Fruit fly (Drosophila melanogaster) whole organism, embryonic: ENCODE measurements around the gene CG10041.

Experiments
- Adf1 ChIP-seq: fragments of 200-800 bp; sonication (Bioruptor generic); IDR thresholded peaks from 2 replicates; pipeline ENCODE4 v1.3.6; 2022; ENCODE audit warnings: missing biosample characterization, missing genetic modification characterization
- Bdp1 ChIP-seq: fragments of 200-800 bp; sonication (Bioruptor generic); optimal IDR thresholded peaks from 3 replicates; lab custom pipeline; 2016; ENCODE audit warnings: missing biosample characterization, missing genetic modification characterization
- CG13775 ChIP-seq: fragments of 200-800 bp; sonication (Bioruptor generic); optimal IDR thresholded peaks from 3 replicates; lab custom pipeline; 2017; ENCODE audit warnings: missing biosample characterization, mild to moderate bottlenecking, missing genetic modification characterization
- CG14965 ChIP-seq: fragments of 200-800 bp; sonication (Bioruptor generic); optimal IDR thresholded peaks from 2 replicates; lab custom pipeline; 2016; ENCODE audit warnings: missing biosample characterization, missing genetic modification characterization, borderline replicate concordance
- CG1647 ChIP-seq: fragments of 200-800 bp; sonication (Bioruptor generic); optimal IDR thresholded peaks from 3 replicates; lab custom pipeline; 2016; ENCODE audit warnings: missing biosample characterization, missing genetic modification characterization
- CG17829 ChIP-seq: fragments of 200-800 bp; optimal IDR thresholded peaks from 2 replicates; lab custom pipeline; 2019; ENCODE audit warnings: missing biosample characterization, mild to moderate bottlenecking, missing genetic modification characterization, moderate library complexity
- CG3163 ChIP-seq: fragments of 200-800 bp; sonication (Bioruptor generic); optimal IDR thresholded peaks from 3 replicates; lab custom pipeline; 2016; ENCODE audit warnings: missing biosample characterization, missing genetic modification characterization
- CG34422 ChIP-seq: fragments of 200-800 bp; sonication (Bioruptor generic); IDR thresholded peaks from 3 replicates; pipeline ENCODE4 v1.3.6; 2022; ENCODE audit warnings: missing biosample characterization, missing genetic modification characterization
- CG3838 ChIP-seq: fragments of 200-800 bp; sonication (Bioruptor generic); optimal IDR thresholded peaks from 3 replicates; lab custom pipeline; 2016; ENCODE audit warnings: missing biosample characterization, missing genetic modification characterization
- CG4404 ChIP-seq: fragments of 200-800 bp; sonication (Bioruptor generic); IDR thresholded peaks from 2 replicates; pipeline ENCODE4 v1.3.6; 2022; ENCODE audit warnings: missing biosample characterization, missing genetic modification characterization
- CG4617 ChIP-seq: fragments of 200-800 bp; sonication (Bioruptor generic); optimal IDR thresholded peaks from 3 replicates; lab custom pipeline; 2016; ENCODE audit warnings: missing biosample characterization, missing genetic modification characterization, borderline replicate concordance
- CG5953 ChIP-seq: fragments of 200-800 bp; sonication (Bioruptor generic); IDR thresholded peaks from 2 replicates; pipeline ENCODE4 v1.3.6; 2022; ENCODE audit warnings: missing biosample characterization, missing genetic modification characterization
- CG6854 ChIP-seq: fragments of 200-800 bp; sonication (Bioruptor generic); optimal IDR thresholded peaks from 3 replicates; lab custom pipeline; 2017; ENCODE audit warnings: missing biosample characterization, mild to moderate bottlenecking, missing genetic modification characterization
- CG7928 ChIP-seq: fragments of 200-800 bp; sonication (Bioruptor generic); optimal IDR thresholded peaks from 2 replicates; lab custom pipeline; 2017; ENCODE audit warnings: missing biosample characterization, mild to moderate bottlenecking, missing genetic modification characterization
- Deaf1 ChIP-seq: fragments of 200-800 bp; optimal IDR thresholded peaks from 3 replicates; lab custom pipeline; 2019; ENCODE audit warnings: missing biosample characterization, mild to moderate bottlenecking, missing genetic modification characterization, moderate library complexity
- Eip74EF ChIP-seq, 2 experiments: fragments of 200-800 bp in 1 of 2; fragments of >200 bp in 1 of 2; sonication (Bioruptor generic) in 1 of 2; optimal IDR thresholded peaks; 2 replicates each; lab custom pipeline; 2017 to 2019; ENCODE audit warnings: missing biosample characterization in 2 of 2, missing genetic modification characterization in 2 of 2, mild to moderate bottlenecking in 1 of 2, moderate library complexity in 1 of 2
- H2.0 ChIP-seq: fragments of 200-800 bp; sonication (Bioruptor generic); IDR thresholded peaks from 2 replicates; pipeline ENCODE4 v1.3.6; 2022; ENCODE audit warnings: missing biosample characterization, missing genetic modification characterization
- MESR4 ChIP-seq: fragments of 200-800 bp; sonication (Bioruptor generic); optimal IDR thresholded peaks from 2 replicates; lab custom pipeline; 2018; ENCODE audit warnings: missing biosample characterization, mild to moderate bottlenecking, missing genetic modification characterization, moderate library complexity
- Pdp1 ChIP-seq, 2 experiments: fragments of 200-800 bp; sonication (Bioruptor generic); optimal IDR thresholded peaks; 3 replicates each; lab custom pipeline; 2016; ENCODE audit warnings: missing biosample characterization in 2 of 2, missing genetic modification characterization in 2 of 2, mild to moderate bottlenecking in 1 of 2, moderate library complexity in 1 of 2
- Poxn ChIP-seq: fragments of 200-800 bp; sonication (Bioruptor generic); IDR thresholded peaks from 2 replicates; pipeline ENCODE4 v1.3.6; 2022; ENCODE audit warnings: missing biosample characterization, missing genetic modification characterization
- Trl ChIP-seq, 3 experiments: fragments of >200 bp in 2 of 3; fragments of 200-800 bp in 1 of 3; sonication (Bioruptor generic) in 1 of 3; optimal IDR thresholded peaks; 2 replicates in 1 of 3; 3 replicates in 2 of 3; lab custom pipeline; 2016 to 2017; ENCODE audit warnings: missing biosample characterization in 1 of 3, missing genetic modification characterization in 1 of 3
- chinmo ChIP-seq: fragments of 200-800 bp; sonication (Bioruptor generic); IDR thresholded peaks from 4 replicates; pipeline ENCODE4 v1.3.6; 2022; ENCODE audit warnings: missing biosample characterization, missing genetic modification characterization; ENCODE audit not compliant: partially characterized antibody
- da ChIP-seq: fragments of 200-800 bp; sonication (Bioruptor generic); optimal IDR thresholded peaks from 2 replicates; lab custom pipeline; 2016; ENCODE audit warnings: missing biosample characterization, missing genetic modification characterization
- ems ChIP-seq: fragments of 200-800 bp; sonication (Bioruptor generic); optimal IDR thresholded peaks from 3 replicates; lab custom pipeline; 2016; ENCODE audit warnings: missing biosample characterization, missing genetic modification characterization
- esg ChIP-seq: fragments of 200-800 bp; sonication (Bioruptor generic); conservative IDR thresholded peaks from 2 replicates; pipeline ENCODE4 v1.3.6; 2022; ENCODE audit warnings: missing biosample characterization, missing genetic modification characterization
- exex ChIP-seq: fragments of 200-800 bp; sonication (Bioruptor generic); optimal IDR thresholded peaks from 4 replicates; lab custom pipeline; 2018; ENCODE audit warnings: missing biosample characterization, mild to moderate bottlenecking, missing genetic modification characterization, moderate library complexity
- grn ChIP-seq: fragments of 200-800 bp; sonication (Bioruptor generic); optimal IDR thresholded peaks from 3 replicates; lab custom pipeline; 2017; ENCODE audit warnings: missing biosample characterization, missing genetic modification characterization
- gsb ChIP-seq: fragments of 200-800 bp; sonication (Bioruptor generic); IDR thresholded peaks from 2 replicates; pipeline ENCODE4 v1.3.6; 2022; ENCODE audit warnings: missing biosample characterization, missing genetic modification characterization
- mirr ChIP-seq: fragments of 200-800 bp; sonication (Bioruptor generic); optimal IDR thresholded peaks from 3 replicates; lab custom pipeline; 2018; ENCODE audit warnings: missing biosample characterization, mild to moderate bottlenecking, missing genetic modification characterization
- mld ChIP-seq: fragments of 200-800 bp; sonication (Bioruptor generic); IDR thresholded peaks from 3 replicates; pipeline ENCODE4 v1.3.6; 2022; ENCODE audit warnings: missing biosample characterization, missing genetic modification characterization; ENCODE audit not compliant: partially characterized antibody
- sd ChIP-seq: fragments of 200-800 bp; sonication (Bioruptor generic); optimal IDR thresholded peaks from 3 replicates; lab custom pipeline; 2018; ENCODE audit warnings: missing biosample characterization, mild to moderate bottlenecking, missing genetic modification characterization, moderate library complexity
- slou ChIP-seq: fragments of 200-800 bp; sonication (Bioruptor generic); optimal IDR thresholded peaks from 3 replicates; lab custom pipeline; 2016; ENCODE audit warnings: missing biosample characterization, missing genetic modification characterization
- sug ChIP-seq: fragments of 200-800 bp; optimal IDR thresholded peaks from 2 replicates; lab custom pipeline; 2019; ENCODE audit warnings: missing biosample characterization, mild to moderate bottlenecking, missing genetic modification characterization, moderate library complexity

CG10041 gene

DNA sequence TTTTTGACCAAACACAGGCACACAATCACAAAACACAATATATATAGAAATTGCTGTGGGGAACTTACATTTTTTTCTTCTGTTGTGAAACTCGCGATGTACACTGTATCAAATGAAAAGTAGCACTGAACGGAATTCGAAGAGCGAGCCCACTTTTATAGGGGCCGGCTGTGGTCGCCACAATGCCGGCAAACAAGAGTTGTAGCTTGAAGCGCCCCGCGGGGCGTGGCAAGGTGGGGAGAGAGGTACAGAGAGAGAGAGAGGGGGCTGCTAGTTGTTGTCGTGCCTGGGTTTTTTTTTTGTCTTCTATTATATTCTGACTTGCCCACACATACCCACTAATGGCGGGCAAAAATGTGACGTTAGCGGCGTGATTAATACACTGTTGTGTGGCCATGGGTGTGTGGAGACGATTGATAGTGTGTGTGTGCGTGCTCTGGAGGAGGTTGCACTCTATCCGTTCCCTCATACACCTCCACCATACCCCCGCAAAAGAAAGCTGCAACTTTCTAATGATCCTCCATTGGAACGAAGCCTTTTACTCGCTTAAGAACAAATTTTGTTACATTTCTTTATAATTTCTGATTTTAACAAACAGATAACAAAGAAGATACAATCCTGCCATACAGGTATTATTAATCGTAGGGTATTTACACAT, 17.4 kb upstream of the CG10041 start, which contains the start of gene GstD1 (continued):
- no peak for TF ChIP-seq slou (GFP tag; lab: Kevin White, UChicago)
- peak in 1 of 2 experiments; percentile 9 for TF ChIP-seq Eip74EF (GFP tag; optimal IDR thresholded peaks at IDR 0.05; lab: Kevin White, UChicago)
- peak; percentile 95 for TF ChIP-seq CG3163 (GFP tag; lab: Kevin White, UChicago)

dm6 chr3R:12367464-12367863, 15.6 kb upstream of the CG10041 start, which contains the start of gene GstD9:
GstD9 (minus strand) TSS chr3R:12367564.
- TF ChIP-seq Trl (optimal IDR thresholded peaks at IDR 0.05; lab: Kevin White, UChicago), result peak; percentile 31 to 43
- TF ChIP-seq Trl (GFP tag; optimal IDR thresholded peaks at IDR 0.05; lab: Kevin White, UChicago), result no peak
- TF ChIP-seq CG3163 (GFP tag; lab: Kevin White, UChicago), result peak; percentile 76
- TF ChIP-seq CG6854 (GFP tag; lab: Kevin White, UChicago), result no peak
- TF ChIP-seq, all 482 proteins: peak for 2

dm6 chr3R:12365887-12366286, 14.0 kb upstream of the CG10041 start:
- TF ChIP-seq sd (tag; lab: Kevin White, UChicago), result peak; percentile 44
- TF ChIP-seq esg, result no peak
- TF ChIP-seq MESR4 (GFP tag; lab: Kevin White, UChicago), result no peak
- no peak for TF ChIP-seq CG7928 (GFP tag; lab: Kevin White, UChicago)
- peak; percentile 93 for TF ChIP-seq sug (tag; lab: Kevin White, UChicago)
- no peak for TF ChIP-seq CG1647 (GFP tag; lab: Kevin White, UChicago)
- peak; percentile 76 for TF ChIP-seq exex (tag; lab: Kevin White, UChicago)
- no peak for TF ChIP-seq CG4404 (GFP tag; lab: Robert Waterston, UW)
- no peak for TF ChIP-seq CG17829
- no peak for TF ChIP-seq CG5953 (GFP tag; lab: Robert Waterston, UW)
- peak; percentile 67 for TF ChIP-seq grn (GFP tag; lab: Kevin White, UChicago)
- TF ChIP-seq Deaf1 (tag; lab: Kevin White, UChicago), result no peak
- TF ChIP-seq CG14965 (GFP tag; lab: Kevin White, UChicago), result no peak
- TF ChIP-seq mld (GFP tag; lab: Robert Waterston, UW), result no peak
- peak; percentile 56 for TF ChIP-seq mirr (GFP tag; lab: Kevin White, UChicago)
- no peak for TF ChIP-seq Poxn
- no peak for TF ChIP-seq CG4617 (GFP tag; lab: Kevin White, UChicago)

dm6 chr3R:12365264-12365840, 13.4 kb upstream of the CG10041 start, which contains the start of gene GstD10:
GstD10 (minus strand) TSS chr3R:12365735.
- TF ChIP-seq chinmo (GFP tag; lab: Robert Waterston, UW), result 0 out of 4 replicates have a peak, but pooled peaks have one; percentile 20
- no peak for TF ChIP-seq Adf1 (GFP tag; lab: Robert Waterston, UW)
- TF ChIP-seq CG3838, result no peak
- TF ChIP-seq mld (GFP tag; lab: Robert Waterston, UW), result no peak
- no peak for TF ChIP-seq ems
- TF ChIP-seq Pdp1 (GFP tag; optimal IDR thresholded peaks at IDR 0.05; lab: Kevin White, UChicago), result peak in 1 of 2 experiments; percentile 79
- no peak for TF ChIP-seq CG13775 (GFP tag; lab: Kevin White, UChicago)

DNA sequence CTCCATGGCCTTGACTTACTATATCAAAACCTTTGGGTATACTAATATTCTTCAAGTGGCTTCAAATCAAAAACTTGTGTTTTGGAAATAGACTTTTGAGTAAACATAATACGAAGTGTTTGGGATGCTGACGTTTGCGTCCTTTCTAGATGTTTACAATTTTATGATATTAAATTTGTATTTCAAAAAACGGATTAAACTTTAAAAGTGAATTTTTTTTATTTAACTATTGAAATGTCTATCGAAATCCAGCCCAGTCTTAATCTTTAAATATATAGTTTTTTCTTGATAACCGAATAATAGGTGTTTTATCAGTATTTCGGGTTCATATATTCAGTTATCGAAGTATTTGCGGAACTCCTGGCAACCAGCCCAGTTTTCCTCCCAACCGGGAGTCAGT, 12.7 kb upstream of the CG10041 start, which contains the start of gene Tim17a1:
TSS of gene Tim17a1 (minus strand) at position 101 of the 400 bp plus-strand sequence.
- no peak for TF ChIP-seq H2.0 (GFP tag; lab: Robert Waterston, UW)
- no peak for TF ChIP-seq CG7928 (GFP tag; lab: Kevin White, UChicago)
- TF ChIP-seq Deaf1 (tag; lab: Kevin White, UChicago), result no peak
- TF ChIP-seq Bdp1, result no peak
- TF ChIP-seq gsb (GFP tag; lab: Robert Waterston, UW), result no peak
- no peak for TF ChIP-seq ems
- no peak for TF ChIP-seq CG34422
- no peak for TF ChIP-seq da (GFP tag; lab: Kevin White, UChicago)
- TF ChIP-seq, all 482 proteins: peak for 0
